Worm (Caenorhabditis elegans) whole organism, L2 larva: ENCODE results near the gene ugt-6.

ENCODE experiments used
- C34F6.9 ChIP-seq: fragments of 150-350 bp; optimal IDR thresholded peaks from 2 replicates; lab custom pipeline; 2014; ENCODE audit warnings: missing biosample characterization, missing genetic modification characterization
- lin-11 ChIP-seq: fragments of 150-350 bp; sonication (generic microtip); optimal IDR thresholded peaks from 2 replicates; lab custom pipeline; 2014; ENCODE audit warnings: missing biosample characterization, missing genetic modification characterization, inconsistent platforms, mixed read lengths
- lin-39 ChIP-seq: fragments of 150-350 bp; optimal IDR thresholded peaks from 2 replicates; lab custom pipeline; 2014; ENCODE audit warnings: missing biosample characterization, missing genetic modification reagents, missing genetic modification characterization
- nhr-11 ChIP-seq: fragments of 150-350 bp; optimal IDR thresholded peaks from 2 replicates; lab custom pipeline; 2014; ENCODE audit warnings: missing biosample characterization, missing genetic modification characterization
- nhr-77 ChIP-seq: fragments of 150-350 bp; optimal IDR thresholded peaks from 2 replicates; lab custom pipeline; 2014; ENCODE audit warnings: missing biosample characterization, missing genetic modification characterization
- snpc-4 ChIP-seq: fragments of 150-350 bp; optimal IDR thresholded peaks from 2 replicates; lab custom pipeline; 2014; ENCODE audit warnings: missing biosample characterization, missing genetic modification characterization
- unc-55 ChIP-seq: fragments of 150-350 bp; sonication (generic microtip); optimal IDR thresholded peaks from 3 replicates; lab custom pipeline; 2014; ENCODE audit warnings: missing biosample characterization, missing genetic modification reagents, missing genetic modification characterization

DNA sequence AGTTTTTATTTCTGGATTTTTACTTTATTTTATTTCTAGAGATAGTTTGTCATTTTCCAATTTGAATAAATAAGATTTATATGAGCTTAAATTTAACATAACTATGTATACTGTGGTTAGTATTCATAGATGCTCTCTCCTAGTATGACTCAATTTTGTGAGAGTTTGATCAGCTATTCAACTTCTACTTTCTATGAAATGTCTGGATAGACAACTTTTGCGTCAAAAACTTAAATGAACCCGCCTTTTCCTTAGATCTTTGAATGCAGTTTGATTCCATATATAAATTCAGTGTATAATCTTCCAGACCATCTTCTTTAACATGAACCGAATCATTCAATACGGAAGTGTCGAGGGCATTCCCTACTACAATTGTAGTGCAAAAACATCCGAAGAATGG is 29.1 kb downstream of the ugt-6 start, which contains the start of gene srt-43:
- TF ChIP-seq snpc-4 (no peak), C34F6.9 (tag; lab: Kevin White, UChicago) (no peak), unc-55 (GFP tag; lab: Kevin White, UChicago) (no peak), lin-39 (no peak), nhr-77 (tag; lab: Kevin White, UChicago) (no peak), lin-11 (tag; lab: Kevin White, UChicago) (no peak), nhr-11 (tag; lab: Kevin White, UChicago) (no peak)
